Worm (Caenorhabditis elegans) whole organism, young adult: ENCODE data around the gene Y7A5A.1.

ENCODE experiments used
- B0261.1 ChIP-seq: sonication (generic microtip); optimal IDR thresholded peaks from 2 replicates; lab custom pipeline; 2016; ENCODE audit warnings: mild to moderate bottlenecking, missing genetic modification characterization, moderate library complexity, missing compliant biosample characterization
- ceh-27 ChIP-seq: fragments of 200-800 bp; sonication (Bioruptor generic); optimal IDR thresholded peaks from 2 replicates; lab custom pipeline; 2018; ENCODE audit warnings: mild to moderate bottlenecking, missing genetic modification characterization, moderate library complexity, missing compliant biosample characterization
- ceh-91 ChIP-seq: fragments of 200-800 bp; sonication (Bioruptor generic); IDR thresholded peaks from 2 replicates; pipeline ENCODE4 v1.3.6; 2022; ENCODE audit warnings: missing genetic modification reagents, missing genetic modification characterization, missing compliant biosample characterization
- chd-7 ChIP-seq: sonication (generic microtip); optimal IDR thresholded peaks from 2 replicates; lab custom pipeline; 2016; ENCODE audit warnings: mild to moderate bottlenecking, missing genetic modification characterization, moderate library complexity, missing compliant biosample characterization
- mes-4 ChIP-seq: sonication (generic microtip); optimal IDR thresholded peaks from 2 replicates; lab custom pipeline; 2016; ENCODE audit warnings: missing genotype, missing genetic modification characterization, missing compliant biosample characterization
- pha-4 ChIP-seq: fragments of 150-350 bp; sonication (generic microtip); optimal IDR thresholded peaks from 2 replicates; lab custom pipeline; 2014; ENCODE audit warnings: missing biosample characterization, missing genetic modification reagents, missing genetic modification characterization
- unc-130 ChIP-seq: sonication (generic microtip); optimal IDR thresholded peaks from 2 replicates; lab custom pipeline; 2016; ENCODE audit warnings: missing genetic modification reagents, missing genetic modification characterization, missing compliant biosample characterization
- xnd-1 ChIP-seq: sonication (generic microtip); optimal IDR thresholded peaks from 2 replicates; lab custom pipeline; 2016; ENCODE audit warnings: missing genotype, missing genetic modification reagents, missing genetic modification characterization, missing compliant biosample characterization
- ztf-28 ChIP-seq: fragments of 200-800 bp; sonication (Bioruptor generic); IDR thresholded peaks from 2 replicates; pipeline ENCODE4 v1.3.6; 2022; ENCODE audit warnings: missing genetic modification reagents, missing genetic modification characterization, missing compliant biosample characterization
- ztf-3 ChIP-seq: fragments of 200-800 bp; sonication (Bioruptor generic); optimal IDR thresholded peaks from 2 replicates; lab custom pipeline; 2018; ENCODE audit warnings: mild to moderate bottlenecking, missing genetic modification characterization, missing compliant biosample characterization

DNA sequence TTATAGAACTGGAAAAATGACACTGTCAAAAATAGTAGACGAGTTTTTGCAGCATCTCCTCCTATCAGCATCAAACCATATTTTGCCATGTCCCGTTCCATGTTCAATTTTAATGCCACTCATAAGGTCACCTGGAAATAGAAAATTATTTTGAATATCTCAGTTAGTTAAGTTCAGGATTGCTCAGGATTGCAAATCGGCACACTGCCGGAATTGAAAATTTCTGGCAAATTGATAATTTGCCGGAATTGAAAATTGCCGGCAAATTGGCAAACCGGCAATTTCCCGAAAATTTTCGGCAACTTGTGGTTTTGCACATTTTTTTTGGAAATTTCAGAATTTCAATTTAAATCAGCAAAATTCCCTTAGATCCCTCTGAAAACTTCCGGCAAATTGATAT, 15.4 kb upstream of the Y7A5A.1 start, which contains the start of gene Y7A5A.5:
- TF ChIP-seq ztf-28 (GFP tag; lab: Robert Waterston, UW): no peak
- no peak for TF ChIP-seq pha-4 (tag; lab: Kevin White, UChicago)
- no peak for TF ChIP-seq xnd-1 (tag; lab: Kevin White, UChicago)
- TF ChIP-seq ztf-3 (GFP tag; lab: Kevin White, UChicago): no peak
- TF ChIP-seq unc-130 (GFP tag; lab: Kevin White, UChicago): no peak
- no peak for TF ChIP-seq B0261.1 (tag; lab: Kevin White, UChicago)
- no peak for TF ChIP-seq ceh-27
- no peak for TF ChIP-seq ceh-91 (GFP tag; lab: Robert Waterston, UW)
- TF ChIP-seq chd-7: no peak
- no peak for TF ChIP-seq mes-4 (tag; lab: Kevin White, UChicago)
